Worm (Caenorhabditis elegans): Measurements from ENCODE around the gene nspc-15.

DNA sequence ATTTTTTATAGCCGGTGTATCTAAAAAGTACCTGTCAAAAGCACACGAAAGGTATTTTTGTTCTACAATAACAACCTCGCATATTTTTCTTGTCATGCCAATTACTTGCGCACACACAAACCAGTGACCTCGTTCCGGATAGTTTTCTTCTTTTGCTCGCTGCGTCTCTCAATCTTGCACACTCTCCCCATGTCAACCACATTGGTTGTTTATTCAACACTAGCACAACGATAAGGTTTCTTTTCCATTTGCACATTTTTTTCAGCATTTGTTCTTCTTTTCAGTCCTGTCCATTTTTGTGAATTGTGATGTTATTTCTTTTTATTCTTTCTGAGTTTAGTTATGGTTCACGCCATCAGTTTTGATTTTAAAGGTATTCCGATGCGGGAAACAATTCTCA lies 10.3 kb upstream of the nspc-15 start, which contains the start of gene F42F12.3:
- TF ChIP-seq hmg-4 (GFP tag; optimal IDR thresholded peaks at IDR 0.05) = no peak
- TF ChIP-seq flt-1 (GFP tag; IDR thresholded peaks at IDR 0.05) = no peak
- TF ChIP-seq pes-1 (GFP tag; IDR thresholded peaks at IDR 0.05) = no peak
- TF ChIP-seq ceh-13 (GFP tag; optimal IDR thresholded peaks at IDR 0.05) = no peak
- no peak for TF ChIP-seq ama-1 (optimal IDR thresholded peaks at IDR 0.05)
- TF ChIP-seq F13C5.2 (tag; optimal IDR thresholded peaks at IDR 0.05) = no peak
- TF ChIP-seq hnd-1 (tag; optimal IDR thresholded peaks at IDR 0.05) = no peak
- TF ChIP-seq tra-4 (tag; optimal IDR thresholded peaks at IDR 0.05) = no peak
- TF ChIP-seq scrt-1 (GFP tag; IDR thresholded peaks at IDR 0.05) = no peak
- no peak for TF ChIP-seq B0310.2 (tag; optimal IDR thresholded peaks at IDR 0.05)
- TF ChIP-seq ets-7 (tag; optimal IDR thresholded peaks at IDR 0.05) = no peak
- TF ChIP-seq tbx-11 (GFP tag; IDR thresholded peaks at IDR 0.05) = no peak
- no peak for TF ChIP-seq ceh-36 (tag; optimal IDR thresholded peaks at IDR 0.05)
- TF ChIP-seq tbx-37 (GFP tag; conservative IDR thresholded peaks at IDR 0.05) = no peak

Measured in whole organism, early embryonic.